Worm (Caenorhabditis elegans) whole organism, young adult: ENCODE measurements around the gene mct-5.
A peak's percentile ranks its signal among the peaks of the same experiment; 100 is the strongest.

Experiments used
- B0336.3 ChIP-seq: fragments of 200-800 bp; sonication (Bioruptor generic); IDR thresholded peaks from 2 replicates; pipeline ENCODE4 v1.3.6; 2022; ENCODE audit warnings: missing genetic modification characterization, missing compliant biosample characterization
- C06A6.2 ChIP-seq: fragments of 200-800 bp; sonication (Bioruptor generic); conservative IDR thresholded peaks from 2 replicates; pipeline ENCODE4 v1.3.6; 2022; ENCODE audit warnings: missing genetic modification characterization, missing compliant biosample characterization
- C17E4.6 ChIP-seq: fragments of 200-800 bp; sonication (Bioruptor generic); IDR thresholded peaks from 2 replicates; pipeline ENCODE4 v1.3.6; 2022; ENCODE audit warnings: missing genetic modification reagents, missing genetic modification characterization, missing compliant biosample characterization
- F23B12.7 ChIP-seq: sonication (generic microtip); optimal IDR thresholded peaks from 2 replicates; lab custom pipeline; 2017; ENCODE audit warnings: missing genetic modification characterization, mild to moderate bottlenecking, missing compliant biosample characterization, antibody characterized with exemption, moderate library complexity; ENCODE audit not compliant: insufficient read depth
- F33H1.4 ChIP-seq: fragments of 200-800 bp; sonication (Bioruptor generic); IDR thresholded peaks from 2 replicates; pipeline ENCODE4 v1.3.6; 2022; ENCODE audit warnings: missing genetic modification reagents, missing genetic modification characterization, missing compliant biosample characterization
- F37B4.10 ChIP-seq: fragments of 200-800 bp; sonication (Bioruptor generic); IDR thresholded peaks from 2 replicates; pipeline ENCODE4 v1.3.6; 2022; ENCODE audit warnings: missing genetic modification characterization, missing compliant biosample characterization
- F52B5.7 ChIP-seq: sonication (generic microtip); optimal IDR thresholded peaks from 2 replicates; lab custom pipeline; 2016; ENCODE audit warnings: mild to moderate bottlenecking, missing genetic modification characterization, missing compliant biosample characterization
- F57A8.1 ChIP-seq: fragments of 200-800 bp; sonication (Bioruptor generic); optimal IDR thresholded peaks from 2 replicates; lab custom pipeline; 2018; ENCODE audit warnings: mild to moderate bottlenecking, missing genetic modification characterization, moderate library complexity, missing compliant biosample characterization
- K11D2.4 ChIP-seq: fragments of 200-800 bp; sonication (Bioruptor generic); IDR thresholded peaks from 2 replicates; pipeline ENCODE4 v1.3.6; 2022; ENCODE audit warnings: missing genetic modification reagents, missing genetic modification characterization, missing compliant biosample characterization
- T07F8.4 ChIP-seq: sonication (generic microtip); optimal IDR thresholded peaks from 2 replicates; lab custom pipeline; 2016; ENCODE audit warnings: mild to moderate bottlenecking, missing genetic modification characterization, moderate library complexity, missing compliant biosample characterization
- Y56A3A.18 ChIP-seq: fragments of 200-800 bp; sonication (Bioruptor generic); IDR thresholded peaks from 2 replicates; pipeline ENCODE4 v1.3.6; 2022; ENCODE audit warnings: missing genetic modification reagents, missing genetic modification characterization, missing compliant biosample characterization
- Y67H2A.10 ChIP-seq: fragments of 200-800 bp; sonication (Bioruptor generic); conservative IDR thresholded peaks from 2 replicates; pipeline ENCODE4 v1.3.6; 2022; ENCODE audit warnings: missing genetic modification reagents, missing genetic modification characterization, missing compliant biosample characterization
- Y79H2A.3 ChIP-seq: fragments of 200-800 bp; sonication (Bioruptor generic); conservative IDR thresholded peaks from 2 replicates; pipeline ENCODE4 v1.3.6; 2022; ENCODE audit warnings: missing genetic modification reagents, missing genetic modification characterization, missing compliant biosample characterization
- ama-1 ChIP-seq, 3 experiments: fragments of 150-350 bp in 1 of 3; sonication (generic microtip) in 2 of 3; optimal IDR thresholded peaks; 2 replicates each; lab custom pipeline; 2014 to 2018; ENCODE audit warnings: missing biosample characterization in 2 of 3, missing genetic modification characterization in 2 of 3, missing genetic modification reagents in 2 of 3
- attf-5 ChIP-seq: fragments of 200-800 bp; sonication (Bioruptor generic); optimal IDR thresholded peaks from 2 replicates; lab custom pipeline; 2018; ENCODE audit warnings: mild to moderate bottlenecking, missing genetic modification characterization, missing compliant biosample characterization
- bed-1 ChIP-seq: fragments of 200-800 bp; sonication (Bioruptor generic); IDR thresholded peaks from 2 replicates; pipeline ENCODE4 v1.3.6; 2022; ENCODE audit warnings: missing genetic modification reagents, missing genetic modification characterization, missing compliant biosample characterization
- ceh-40 ChIP-seq: fragments of 200-800 bp; sonication (Bioruptor generic); IDR thresholded peaks from 2 replicates; pipeline ENCODE4 v1.3.6; 2022; ENCODE audit warnings: missing genetic modification characterization, missing compliant biosample characterization
- chd-7 ChIP-seq: sonication (generic microtip); optimal IDR thresholded peaks from 2 replicates; lab custom pipeline; 2016; ENCODE audit warnings: mild to moderate bottlenecking, missing genetic modification characterization, moderate library complexity, missing compliant biosample characterization
- dox-1 ChIP-seq: fragments of 200-800 bp; sonication (Bioruptor generic); IDR thresholded peaks from 2 replicates; pipeline ENCODE4 v1.3.6; 2022; ENCODE audit warnings: missing genetic modification reagents, missing genetic modification characterization, missing compliant biosample characterization
- dpl-1 ChIP-seq: fragments of 150-350 bp; optimal IDR thresholded peaks from 2 replicates; lab custom pipeline; 2014; ENCODE audit warnings: missing biosample characterization, missing genetic modification reagents, missing genetic modification characterization
- egl-18 ChIP-seq: fragments of 200-800 bp; sonication (Bioruptor generic); IDR thresholded peaks from 2 replicates; pipeline ENCODE4 v1.3.6; 2022; ENCODE audit warnings: missing genetic modification reagents, missing genetic modification characterization, missing compliant biosample characterization
- egrh-3 ChIP-seq: fragments of 200-800 bp; sonication (Bioruptor generic); IDR thresholded peaks from 2 replicates; pipeline ENCODE4 v1.3.6; 2022; ENCODE audit warnings: missing genetic modification reagents, missing genetic modification characterization, missing compliant biosample characterization
- ekl-4 ChIP-seq: fragments of 200-800 bp; sonication (Bioruptor generic); IDR thresholded peaks from 2 replicates; pipeline ENCODE4 v1.3.6; 2022; ENCODE audit warnings: missing genetic modification reagents, missing genetic modification characterization, missing compliant biosample characterization
- fkh-3 ChIP-seq: sonication (generic microtip); optimal IDR thresholded peaks from 2 replicates; lab custom pipeline; 2016; ENCODE audit warnings: mild to moderate bottlenecking, missing genetic modification characterization, missing compliant biosample characterization
- hmg-1.2 ChIP-seq: fragments of 200-800 bp; sonication (Bioruptor generic); IDR thresholded peaks from 2 replicates; pipeline ENCODE4 v1.3.6; 2022; ENCODE audit warnings: missing genetic modification reagents, missing genetic modification characterization, missing compliant biosample characterization
- lag-1 ChIP-seq: fragments of 200-800 bp; sonication (Bioruptor generic); IDR thresholded peaks from 2 replicates; pipeline ENCODE4 v1.3.6; 2022; ENCODE audit warnings: missing genetic modification reagents, missing genetic modification characterization, missing compliant biosample characterization
- lin-54 ChIP-seq: fragments of 200-800 bp; sonication (Bioruptor generic); optimal IDR thresholded peaks from 2 replicates; lab custom pipeline; 2018; ENCODE audit warnings: mild to moderate bottlenecking, missing genetic modification characterization, missing compliant biosample characterization
- lir-1 ChIP-seq: fragments of 200-800 bp; sonication (Bioruptor generic); conservative IDR thresholded peaks from 2 replicates; pipeline ENCODE4 v1.3.6; 2022; ENCODE audit warnings: missing genetic modification reagents, missing genetic modification characterization, missing compliant biosample characterization
- madf-10 ChIP-seq: sonication (generic microtip); optimal IDR thresholded peaks from 2 replicates; lab custom pipeline; 2016; ENCODE audit warnings: mild to moderate bottlenecking, missing genetic modification characterization, missing compliant biosample characterization
- madf-3 ChIP-seq: fragments of 200-800 bp; sonication (Bioruptor generic); IDR thresholded peaks from 2 replicates; pipeline ENCODE4 v1.3.6; 2022; ENCODE audit warnings: missing genetic modification reagents, missing genetic modification characterization, missing compliant biosample characterization
- madf-8 ChIP-seq: fragments of 200-800 bp; sonication (Bioruptor generic); conservative IDR thresholded peaks from 2 replicates; pipeline ENCODE4 v1.3.6; 2022; ENCODE audit warnings: missing genetic modification reagents, missing genetic modification characterization, missing compliant biosample characterization
- nfya-1 ChIP-seq: sonication (generic microtip); optimal IDR thresholded peaks from 2 replicates; lab custom pipeline; 2017; ENCODE audit warnings: antibody characterized with exemption, missing compliant biosample characterization, missing genetic modification characterization, borderline replicate concordance; ENCODE audit not compliant: insufficient read depth
- nfyb-1 ChIP-seq: fragments of 200-800 bp; sonication (Bioruptor generic); IDR thresholded peaks from 2 replicates; pipeline ENCODE4 v1.3.6; 2022; ENCODE audit warnings: missing genetic modification reagents, missing genetic modification characterization, missing compliant biosample characterization
- nhr-120 ChIP-seq: fragments of 200-800 bp; sonication (Bioruptor generic); IDR thresholded peaks from 2 replicates; pipeline ENCODE4 v1.3.6; 2022; ENCODE audit warnings: missing genetic modification characterization, missing compliant biosample characterization
- nhr-80 ChIP-seq: sonication (generic microtip); optimal IDR thresholded peaks from 2 replicates; lab custom pipeline; 2016; ENCODE audit warnings: missing genetic modification characterization, missing compliant biosample characterization
- rec-8 ChIP-seq, 2 experiments: sonication (generic microtip); optimal IDR thresholded peaks; 2 replicates each; lab custom pipeline; 2016; ENCODE audit warnings: mild to moderate bottlenecking in 2 of 2, missing genetic modification characterization in 2 of 2, missing genetic modification reagents in 2 of 2, missing genotype in 2 of 2, missing biosample characterization in 1 of 2, missing compliant biosample characterization in 1 of 2, moderate library complexity in 1 of 2
- repo-1 ChIP-seq: sonication (generic microtip); optimal IDR thresholded peaks from 2 replicates; lab custom pipeline; 2017; ENCODE audit warnings: mild to moderate bottlenecking, missing genetic modification characterization, missing compliant biosample characterization
- rpc-1 ChIP-seq, 2 experiments: fragments of 150-350 bp in 1 of 2; sonication (generic microtip) in 1 of 2; optimal IDR thresholded peaks; 2 replicates each; lab custom pipeline; 2014 to 2018; ENCODE audit warnings: missing biosample characterization in 1 of 2, missing genetic modification characterization in 1 of 2, missing genetic modification reagents in 1 of 2, missing genotype in 1 of 2
- sea-2 ChIP-seq: fragments of 200-800 bp; sonication (Bioruptor generic); IDR thresholded peaks from 2 replicates; pipeline ENCODE4 v1.3.6; 2022; ENCODE audit warnings: missing genetic modification characterization, missing compliant biosample characterization
- snpc-3.4 ChIP-seq: sonication (generic microtip); optimal IDR thresholded peaks from 2 replicates; lab custom pipeline; 2017; ENCODE audit warnings: missing genetic modification characterization, mild to moderate bottlenecking, missing compliant biosample characterization, antibody characterized with exemption, moderate library complexity, missing genotype, missing genetic modification reagents
- somi-1 ChIP-seq: fragments of 200-800 bp; sonication (Bioruptor generic); optimal IDR thresholded peaks from 2 replicates; lab custom pipeline; 2018; ENCODE audit warnings: mild to moderate bottlenecking, missing genetic modification characterization, missing compliant biosample characterization
- sptf-2 ChIP-seq: fragments of 200-800 bp; sonication (Bioruptor generic); optimal IDR thresholded peaks from 2 replicates; lab custom pipeline; 2018; ENCODE audit warnings: mild to moderate bottlenecking, missing genetic modification characterization, missing compliant biosample characterization
- unc-62 ChIP-seq: fragments of 150-350 bp; optimal IDR thresholded peaks from 2 replicates; lab custom pipeline; 2014; ENCODE audit warnings: missing biosample characterization, missing genetic modification reagents, missing genetic modification characterization
- zim-3 ChIP-seq: sonication (generic microtip); optimal IDR thresholded peaks from 2 replicates; lab custom pipeline; 2017; ENCODE audit warnings: mild to moderate bottlenecking, missing genetic modification characterization, moderate library complexity, missing compliant biosample characterization
- ztf-28 ChIP-seq: fragments of 200-800 bp; sonication (Bioruptor generic); IDR thresholded peaks from 2 replicates; pipeline ENCODE4 v1.3.6; 2022; ENCODE audit warnings: missing genetic modification reagents, missing genetic modification characterization, missing compliant biosample characterization
- ztf-6 ChIP-seq: fragments of 200-800 bp; sonication (Bioruptor generic); IDR thresholded peaks from 2 replicates; pipeline ENCODE4 v1.3.6; 2022; ENCODE audit warnings: missing genetic modification reagents, missing genetic modification characterization, missing compliant biosample characterization

The mct-5 gene

DNA sequence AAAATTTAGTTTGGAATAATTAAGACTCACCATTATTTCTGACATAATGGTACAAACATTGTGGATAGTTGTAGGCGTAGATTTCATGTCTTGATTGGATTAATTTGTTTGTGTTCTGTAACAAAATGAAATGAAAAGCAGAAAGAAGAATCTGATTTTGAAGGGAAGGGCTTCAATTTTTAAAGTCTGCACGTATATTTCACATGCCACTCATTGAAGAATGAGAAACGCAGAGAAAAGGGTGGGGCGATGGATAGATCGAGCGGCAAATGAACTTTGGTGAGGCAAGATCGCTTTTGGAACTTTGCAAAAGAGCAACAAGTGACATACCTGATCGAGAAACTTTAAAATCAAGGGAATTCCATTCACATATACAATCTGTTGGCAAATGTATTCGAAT lies 3.9 kb upstream of the mct-5 start:
- peak; percentile 30 for TF ChIP-seq nhr-80 (tag; lab: Kevin White, UChicago)
- no peak for TF ChIP-seq ceh-40 (GFP tag; lab: Robert Waterston, UW)
- TF ChIP-seq, all 124 proteins: peak for 1

DNA sequence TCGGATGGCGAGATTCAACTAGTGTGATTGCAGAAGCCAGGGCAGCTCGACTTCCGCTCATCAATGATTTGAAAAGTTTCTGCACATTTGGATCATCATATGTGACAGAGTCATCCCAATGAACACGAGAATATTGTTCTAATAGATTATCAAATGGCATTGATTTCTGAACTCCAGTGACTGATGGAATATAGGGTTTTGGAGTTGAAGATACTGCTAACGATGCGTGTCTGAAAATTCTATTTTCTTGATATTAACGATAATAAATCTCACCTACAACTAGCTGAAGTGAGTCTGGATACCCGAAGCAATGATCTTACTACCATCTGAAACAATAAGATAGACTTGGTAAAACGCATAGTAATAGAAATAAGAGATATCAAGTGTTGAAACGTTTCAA lies 2.4 kb upstream of the mct-5 start, which contains the start of gene mmaa-1:
TSS of gene mmaa-1 (minus strand) at position 328 of the 400 bp plus-strand sequence.
- TF ChIP-seq hmg-1.2 (GFP tag; lab: Robert Waterston, UW) (peak; percentile 14; the same call in 1 of the 2 replicates), Y79H2A.3 (no peak), zim-3 (tag; lab: Kevin White, UChicago) (peak; percentile 19), ceh-40 (GFP tag; lab: Robert Waterston, UW) (no peak), rpc-1 (optimal IDR thresholded peaks at IDR 0.05; lab: Kevin White, UChicago) (no peak), rpc-1 (tag; optimal IDR thresholded peaks at IDR 0.05; lab: Kevin White, UChicago) (no peak), lir-1 (GFP tag; lab: Robert Waterston, UW) (no peak), F33H1.4 (GFP tag; lab: Robert Waterston, UW) (no peak), F52B5.7 (no peak), sea-2 (GFP tag; lab: Robert Waterston, UW) (no peak), F57A8.1 (GFP tag; lab: Kevin White, UChicago) (no peak), dox-1 (GFP tag; lab: Robert Waterston, UW) (peak; percentile 34; the same call in 1 of the 2 replicates), ekl-4 (GFP tag; lab: Robert Waterston, UW) (no peak; the same call in 1 of the 2 replicates), nhr-120 (no peak), ztf-6 (GFP tag; lab: Robert Waterston, UW) (no peak), B0336.3 (no peak; the same call in 1 of the 2 replicates), C06A6.2 (no peak), somi-1 (GFP tag; lab: Kevin White, UChicago) (no peak), ama-1 (optimal IDR thresholded peaks at IDR 0.05; lab: Kevin White, UChicago) (peak; percentile 78), ama-1 (GFP tag; optimal IDR thresholded peaks at IDR 0.05; lab: Kevin White, UChicago) (no peak), nfya-1 (tag; lab: Kevin White, UChicago) (no peak), sptf-2 (GFP tag; lab: Kevin White, UChicago) (no peak), fkh-3 (tag; lab: Kevin White, UChicago) (peak; percentile 69), madf-10 (tag; lab: Kevin White, UChicago) (peak; percentile 3), F37B4.10 (GFP tag; lab: Robert Waterston, UW) (no peak), attf-5 (no peak), Y56A3A.18 (peak; percentile 78; the same call in 1 of the 2 replicates), madf-8 (GFP tag; lab: Robert Waterston, UW) (no peak), lag-1 (GFP tag; lab: Robert Waterston, UW) (no peak), bed-1 (0 out of 2 replicates have a peak, but pooled peaks have one; percentile 42), egl-18 (GFP tag; lab: Robert Waterston, UW) (no peak), egrh-3 (GFP tag; lab: Robert Waterston, UW) (no peak), madf-3 (no peak), C17E4.6 (GFP tag; lab: Robert Waterston, UW) (no peak), dpl-1 (GFP tag; lab: Kevin White, UChicago) (no peak), F23B12.7 (tag; lab: Kevin White, UChicago) (no peak), chd-7 (peak; percentile 69), repo-1 (tag; lab: Kevin White, UChicago) (peak; percentile 71), snpc-3.4 (no peak), K11D2.4 (0 out of 2 replicates have a peak, but pooled peaks have one; percentile 21), nfyb-1 (GFP tag; lab: Robert Waterston, UW) (peak; percentile 51; the same call in 1 of the 2 replicates), unc-62 (GFP tag; lab: Kevin White, UChicago) (no peak), ztf-28 (GFP tag; lab: Robert Waterston, UW) (no peak), T07F8.4 (no peak), Y67H2A.10 (GFP tag; lab: Robert Waterston, UW) (no peak), rec-8 (tag; optimal IDR thresholded peaks at IDR 0.05; lab: Kevin White, UChicago) (no peak), lin-54 (GFP tag; lab: Kevin White, UChicago) (no peak)
